Fruit fly (Drosophila melanogaster) whole organism, pupa: Measurements from ENCODE around the gene CG5687.

Source experiments
- CG10348 ChIP-seq: fragments of 200-800 bp; sonication (Bioruptor generic); IDR thresholded peaks from 2 replicates; pipeline ENCODE4 v1.3.6; 2022; ENCODE audit warnings: missing biosample characterization, missing genetic modification characterization
- CG12605 ChIP-seq: fragments of 200-800 bp; sonication (Bioruptor generic); IDR thresholded peaks from 2 replicates; pipeline ENCODE4 v1.3.6; 2022; ENCODE audit warnings: missing biosample characterization, missing genetic modification characterization
- CG13204 ChIP-seq: fragments of 200-800 bp; sonication (Bioruptor generic); optimal IDR thresholded peaks from 2 replicates; lab custom pipeline; 2018; ENCODE audit warnings: missing biosample characterization, mild to moderate bottlenecking, missing genetic modification characterization, moderate library complexity
- CG14655 ChIP-seq: fragments of 200-800 bp; sonication (Bioruptor generic); optimal IDR thresholded peaks from 3 replicates; lab custom pipeline; 2017; ENCODE audit warnings: mild to moderate bottlenecking, missing biosample characterization, missing genetic modification reagents, missing genetic modification characterization
- CG15710 ChIP-seq: fragments of 200-800 bp; sonication (Bioruptor generic); optimal IDR thresholded peaks from 2 replicates; lab custom pipeline; 2018; ENCODE audit warnings: missing biosample characterization, mild to moderate bottlenecking, missing genetic modification characterization, moderate library complexity
- CG17806 ChIP-seq: fragments of 200-800 bp; sonication (Bioruptor generic); optimal IDR thresholded peaks from 2 replicates; lab custom pipeline; 2018; ENCODE audit warnings: missing biosample characterization, mild to moderate bottlenecking, missing genetic modification characterization, moderate library complexity
- CG32121 ChIP-seq: fragments of 200-800 bp; sonication (Bioruptor generic); IDR thresholded peaks from 2 replicates; pipeline ENCODE4 v1.3.6; 2022; ENCODE audit warnings: missing biosample characterization, missing genetic modification characterization
- CG34367 ChIP-seq: fragments of 200-800 bp; sonication (Bioruptor generic); optimal IDR thresholded peaks from 2 replicates; lab custom pipeline; 2018; ENCODE audit warnings: missing biosample characterization, mild to moderate bottlenecking, missing genetic modification characterization
- CG4496 ChIP-seq: fragments of 200-800 bp; sonication (Bioruptor generic); IDR thresholded peaks from 3 replicates; pipeline ENCODE4 v1.3.6; 2022; ENCODE audit warnings: missing biosample characterization, missing genetic modification characterization
- CG8159 ChIP-seq: fragments of 200-800 bp; sonication (Bioruptor generic); optimal IDR thresholded peaks from 3 replicates; lab custom pipeline; 2018; ENCODE audit warnings: missing biosample characterization, mild to moderate bottlenecking, missing genetic modification characterization, moderate library complexity
- CG8301 ChIP-seq: fragments of 200-800 bp; sonication (Bioruptor generic); optimal IDR thresholded peaks from 2 replicates; lab custom pipeline; 2018; ENCODE audit warnings: missing biosample characterization, mild to moderate bottlenecking, missing genetic modification characterization
- CG9948 ChIP-seq: fragments of 200-800 bp; sonication (Bioruptor generic); optimal IDR thresholded peaks from 2 replicates; lab custom pipeline; 2018; ENCODE audit warnings: missing biosample characterization, mild to moderate bottlenecking, missing genetic modification characterization, moderate library complexity
- D1 ChIP-seq: fragments of 200-800 bp; sonication (Bioruptor generic); optimal IDR thresholded peaks from 2 replicates; lab custom pipeline; 2018; ENCODE audit warnings: missing biosample characterization, mild to moderate bottlenecking, missing genetic modification characterization, moderate library complexity
- EcR ChIP-seq: fragments of 200-800 bp; sonication (Bioruptor generic); optimal IDR thresholded peaks from 3 replicates; lab custom pipeline; 2019; ENCODE audit warnings: missing biosample characterization, missing genetic modification characterization, mild to moderate bottlenecking, moderate library complexity, missing genetic modification reagents
- Ets98B ChIP-seq: fragments of 200-800 bp; sonication (Bioruptor generic); IDR thresholded peaks from 2 replicates; pipeline ENCODE4 v1.3.6; 2022; ENCODE audit warnings: missing biosample characterization, missing genetic modification characterization
- Pif1A ChIP-seq: fragments of 200-800 bp; sonication (Bioruptor generic); optimal IDR thresholded peaks from 3 replicates; lab custom pipeline; 2016; ENCODE audit warnings: missing biosample characterization, missing genetic modification characterization
- Pif1B ChIP-seq: fragments of 200-800 bp; sonication (Bioruptor generic); optimal IDR thresholded peaks from 3 replicates; lab custom pipeline; 2016; ENCODE audit warnings: missing biosample characterization, missing genetic modification characterization
- Snoo ChIP-seq: fragments of 200-800 bp; sonication (Bioruptor generic); optimal IDR thresholded peaks from 3 replicates; lab custom pipeline; 2017; ENCODE audit warnings: missing biosample characterization, mild to moderate bottlenecking, missing genetic modification characterization, inconsistent platforms
- fd96Ca ChIP-seq: fragments of 200-800 bp; sonication (Bioruptor generic); IDR thresholded peaks from 3 replicates; pipeline ENCODE4 v1.3.6; 2022; ENCODE audit warnings: missing biosample characterization, missing genetic modification characterization
- gl ChIP-seq: fragments of 200-800 bp; sonication (Bioruptor generic); optimal IDR thresholded peaks from 2 replicates; lab custom pipeline; 2018; ENCODE audit warnings: missing biosample characterization, mild to moderate bottlenecking, missing genetic modification characterization
- rn ChIP-seq: fragments of 200-800 bp; sonication (Bioruptor generic); IDR thresholded peaks from 2 replicates; pipeline ENCODE4 v1.3.6; 2022; ENCODE audit warnings: missing biosample characterization, missing genetic modification characterization

CG5687 gene

dm6 chr3L:1947463-1948126, 8.7 kb upstream of the CG5687 start, which contains the start of the genes mu2 and Cnb:
mu2 (minus strand) TSS chr3L:1947475.
Cnb (plus strand) TSS chr3L:1947565.
- TF ChIP-seq CG17806 (tag; lab: Kevin White, UChicago): no peak
- 0 out of 3 replicates have a peak, but pooled peaks have one; percentile 40 for TF ChIP-seq fd96Ca (GFP tag; lab: Robert Waterston, UW)

dm6 chr3L:1940843-1941418, 2.0 kb upstream of the CG5687 start, which contains the start of gene Mfap1:
Mfap1 (plus strand) TSS chr3L:1941068.
- TF ChIP-seq CG9948 (no peak), Pif1B (GFP tag; lab: Kevin White, UChicago) (no peak)
- TF ChIP-seq, all 21 proteins: peak for 0

dm6 chr3L:1939983-1940504, 1.1 kb upstream of the CG5687 start:
- TF ChIP-seq gl (tag; lab: Kevin White, UChicago): no peak
- TF ChIP-seq CG4496: 0 out of 3 replicates have a peak, but pooled peaks have one; percentile 13
- no peak for TF ChIP-seq CG10348 (GFP tag; lab: Robert Waterston, UW)
- no peak for TF ChIP-seq CG34367 (tag; lab: Kevin White, UChicago)
- no peak for TF ChIP-seq Pif1A (GFP tag; lab: Kevin White, UChicago)
- no peak for TF ChIP-seq CG8159 (tag; lab: Kevin White, UChicago)

dm6 chr3L:1937469-1937868, 1.4 kb downstream of the CG5687 start:
- no peak for TF ChIP-seq D1 (tag; lab: Kevin White, UChicago)
- TF ChIP-seq Pif1A (GFP tag; lab: Kevin White, UChicago): no peak
- no peak for TF ChIP-seq Snoo (tag; lab: Kevin White, UChicago)
- no peak for TF ChIP-seq CG13204 (GFP tag; lab: Kevin White, UChicago)
- TF ChIP-seq CG8159 (tag; lab: Kevin White, UChicago): peak; percentile 14
- peak; percentile 59 for TF ChIP-seq CG14655 (GFP tag; lab: Kevin White, UChicago)
- TF ChIP-seq CG9948: no peak
- no peak for TF ChIP-seq CG17806 (tag; lab: Kevin White, UChicago)
- no peak for TF ChIP-seq CG15710 (tag; lab: Kevin White, UChicago)
- TF ChIP-seq fd96Ca (GFP tag; lab: Robert Waterston, UW): no peak
- no peak for TF ChIP-seq gl (tag; lab: Kevin White, UChicago)
- no peak for TF ChIP-seq CG12605
- 0 out of 2 replicates have a peak, but pooled peaks have one; percentile 14 for TF ChIP-seq CG32121
- TF ChIP-seq CG4496: peak; percentile 64
- no peak for TF ChIP-seq CG34367 (tag; lab: Kevin White, UChicago)
- no peak for TF ChIP-seq EcR
- TF ChIP-seq CG8301 (tag; lab: Kevin White, UChicago): peak; percentile 49
- no peak; the same call in 1 of the 2 replicates for TF ChIP-seq Ets98B
- TF ChIP-seq CG10348 (GFP tag; lab: Robert Waterston, UW): no peak
- TF ChIP-seq rn (GFP tag; lab: Robert Waterston, UW): no peak
- peak; percentile 6 for TF ChIP-seq Pif1B (GFP tag; lab: Kevin White, UChicago)
- TF ChIP-seq, all 21 proteins: peak for 6

- no peak for TF ChIP-seq CG15710 (tag; lab: Kevin White, UChicago)
- TF ChIP-seq CG8159 (tag; lab: Kevin White, UChicago): no peak
- TF ChIP-seq CG34367 (tag; lab: Kevin White, UChicago): no peak
- TF ChIP-seq CG4496: no peak
- no peak for TF ChIP-seq EcR
- TF ChIP-seq CG10348 (GFP tag; lab: Robert Waterston, UW): no peak
- TF ChIP-seq fd96Ca (GFP tag; lab: Robert Waterston, UW): no peak
- TF ChIP-seq D1 (tag; lab: Kevin White, UChicago): no peak
- TF ChIP-seq CG13204 (GFP tag; lab: Kevin White, UChicago): no peak
- TF ChIP-seq CG8301 (tag; lab: Kevin White, UChicago): no peak
- no peak for TF ChIP-seq CG17806 (tag; lab: Kevin White, UChicago)
- TF ChIP-seq gl (tag; lab: Kevin White, UChicago): no peak
- TF ChIP-seq Snoo (tag; lab: Kevin White, UChicago): no peak
- TF ChIP-seq rn (GFP tag; lab: Robert Waterston, UW): no peak
- no peak for TF ChIP-seq Pif1A (GFP tag; lab: Kevin White, UChicago)
Observed at dm6 chr3L:1928959-1929358, 9.9 kb downstream of the CG5687 start.

- TF ChIP-seq CG8159 (tag; lab: Kevin White, UChicago): no peak
Observed at dm6 chr3L:1920943-1921342, 18.0 kb downstream of the CG5687 start, which contains the start of gene Dbx. Dbx (plus strand) TSS chr3L:1921307.
